Fruit fly (Drosophila melanogaster): ENCODE measurements around the gene Xport-A.

- TF ChIP-seq psq (optimal IDR thresholded peaks at IDR 0.05), result no peak
- no peak for TF ChIP-seq Myc (optimal IDR thresholded peaks at IDR 0.05)
- TF ChIP-seq insv (optimal IDR thresholded peaks at IDR 0.05), result no peak
- no peak for TF ChIP-seq h (optimal IDR thresholded peaks at IDR 0.05)
- TF ChIP-seq ttk (optimal IDR thresholded peaks at IDR 0.05), result no peak
Observed at dm6 chr3R:19873102-19873737, 42.0 kb downstream of the Xport-A start.
